Fruit fly (Drosophila melanogaster) whole organism, embryonic: Measurements from ENCODE around the gene Bet3.

Experiments used
- C15 ChIP-seq: fragments of 200-800 bp; sonication (Bioruptor generic); IDR thresholded peaks from 3 replicates; pipeline ENCODE4 v1.3.6; 2022; ENCODE audit warnings: missing biosample characterization, missing genetic modification characterization
- CG10147 ChIP-seq: fragments of 200-800 bp; sonication (Bioruptor generic); optimal IDR thresholded peaks from 2 replicates; lab custom pipeline; 2019; ENCODE audit warnings: missing biosample characterization, mild to moderate bottlenecking, missing genetic modification characterization, moderate library complexity
- CG10366 ChIP-seq: fragments of 200-800 bp; sonication (Bioruptor generic); IDR thresholded peaks from 2 replicates; pipeline ENCODE4 v1.3.6; 2022; ENCODE audit warnings: missing biosample characterization, missing genetic modification characterization
- CG10979 ChIP-seq: fragments of 200-800 bp; sonication (Bioruptor generic); optimal IDR thresholded peaks from 2 replicates; lab custom pipeline; 2018; ENCODE audit warnings: missing biosample characterization, mild to moderate bottlenecking, missing genetic modification characterization, moderate library complexity
- CG12219 ChIP-seq: fragments of 200-800 bp; sonication (Bioruptor generic); optimal IDR thresholded peaks from 3 replicates; lab custom pipeline; 2018; ENCODE audit warnings: missing biosample characterization, mild to moderate bottlenecking, missing genetic modification characterization
- CG12659 ChIP-seq: fragments of 200-800 bp; sonication (Bioruptor generic); optimal IDR thresholded peaks from 3 replicates; lab custom pipeline; 2017; ENCODE audit warnings: mild to moderate bottlenecking, missing biosample characterization, missing genetic modification reagents, missing genetic modification characterization
- CG14014 ChIP-seq: fragments of 200-800 bp; sonication (Bioruptor generic); IDR thresholded peaks from 2 replicates; pipeline ENCODE4 v1.3.6; 2022; ENCODE audit warnings: missing biosample characterization, missing genetic modification characterization
- CG14710 ChIP-seq: fragments of 200-800 bp; sonication (Bioruptor generic); optimal IDR thresholded peaks from 3 replicates; lab custom pipeline; 2019; ENCODE audit warnings: missing biosample characterization, mild to moderate bottlenecking, missing genetic modification characterization, moderate library complexity
- CG16815 ChIP-seq: fragments of 200-800 bp; sonication (Bioruptor generic); optimal IDR thresholded peaks from 3 replicates; lab custom pipeline; 2017; ENCODE audit warnings: missing biosample characterization, mild to moderate bottlenecking, missing genetic modification characterization
- CG17385 ChIP-seq: fragments of 200-800 bp; sonication (Bioruptor generic); optimal IDR thresholded peaks from 3 replicates; lab custom pipeline; 2018; ENCODE audit warnings: missing biosample characterization, mild to moderate bottlenecking, missing genetic modification characterization
- CG17612 ChIP-seq: fragments of 200-800 bp; sonication (Bioruptor generic); IDR thresholded peaks from 2 replicates; pipeline ENCODE4 v1.3.6; 2022; ENCODE audit warnings: missing biosample characterization, missing genetic modification characterization
- CG17912 ChIP-seq: fragments of 200-800 bp; sonication (Bioruptor generic); optimal IDR thresholded peaks from 2 replicates; lab custom pipeline; 2018; ENCODE audit warnings: missing biosample characterization, mild to moderate bottlenecking, missing genetic modification characterization
- CG18619 ChIP-seq: fragments of 200-800 bp; sonication (Bioruptor generic); optimal IDR thresholded peaks from 3 replicates; lab custom pipeline; 2017; ENCODE audit warnings: missing biosample characterization, mild to moderate bottlenecking, missing genetic modification characterization
- CG2889 ChIP-seq: fragments of 200-800 bp; sonication (Bioruptor generic); IDR thresholded peaks from 3 replicates; pipeline ENCODE4 v1.3.6; 2022; ENCODE audit warnings: missing biosample characterization, missing genetic modification characterization
- CG31388 ChIP-seq: fragments of 200-800 bp; sonication (Bioruptor generic); optimal IDR thresholded peaks from 2 replicates; lab custom pipeline; 2016; ENCODE audit warnings: missing biosample characterization, missing genetic modification characterization
- CG31441 ChIP-seq: fragments of 200-800 bp; sonication (Bioruptor generic); IDR thresholded peaks from 2 replicates; pipeline ENCODE4 v1.3.6; 2022; ENCODE audit warnings: missing biosample characterization, missing genetic modification characterization
- CG32532 ChIP-seq: fragments of 200-800 bp; sonication (Bioruptor generic); IDR thresholded peaks from 2 replicates; pipeline ENCODE4 v1.3.6; 2022; ENCODE audit warnings: missing biosample characterization, missing genetic modification characterization
- CG3726 ChIP-seq: fragments of 200-800 bp; sonication (Bioruptor generic); IDR thresholded peaks from 3 replicates; pipeline ENCODE4, ENCODE4 v1.3.6; 2022; ENCODE audit warnings: missing biosample characterization, missing genetic modification characterization
- CG4854 ChIP-seq: fragments of 200-800 bp; sonication (Bioruptor generic); optimal IDR thresholded peaks from 2 replicates; lab custom pipeline; 2016; ENCODE audit warnings: missing biosample characterization, missing genetic modification characterization, inconsistent platforms
- CG6654 ChIP-seq: fragments of 200-800 bp; sonication (Bioruptor generic); optimal IDR thresholded peaks from 2 replicates; lab custom pipeline; 2017; ENCODE audit warnings: missing biosample characterization, mild to moderate bottlenecking, missing genetic modification characterization
- CG7928 ChIP-seq: fragments of 200-800 bp; sonication (Bioruptor generic); optimal IDR thresholded peaks from 2 replicates; lab custom pipeline; 2017; ENCODE audit warnings: missing biosample characterization, mild to moderate bottlenecking, missing genetic modification characterization
- CG9215 ChIP-seq: fragments of 200-800 bp; sonication (Bioruptor generic); IDR thresholded peaks from 2 replicates; pipeline ENCODE4 v1.3.6; 2022; ENCODE audit warnings: missing biosample characterization, missing genetic modification characterization
- CG9437 ChIP-seq: fragments of 200-800 bp; sonication (Bioruptor generic); optimal IDR thresholded peaks from 2 replicates; lab custom pipeline; 2018; ENCODE audit warnings: missing biosample characterization, mild to moderate bottlenecking, missing genetic modification characterization
- CoRest ChIP-seq: fragments of 200-800 bp; sonication (Bioruptor generic); optimal IDR thresholded peaks from 3 replicates; lab custom pipeline; 2018; ENCODE audit warnings: missing biosample characterization, mild to moderate bottlenecking, missing genetic modification characterization, moderate library complexity
- Dll ChIP-seq: fragments of 200-800 bp; sonication (Bioruptor generic); IDR thresholded peaks from 4 replicates; pipeline ENCODE4 v1.3.6; 2022; ENCODE audit warnings: missing biosample characterization, missing genetic modification characterization; ENCODE audit not compliant: partially characterized antibody
- Hmx ChIP-seq: fragments of 200-800 bp; sonication (Bioruptor generic); optimal IDR thresholded peaks from 2 replicates; lab custom pipeline; 2016; ENCODE audit warnings: missing biosample characterization, missing genetic modification characterization
- Hr3 ChIP-seq: fragments of 200-800 bp; sonication (Bioruptor generic); optimal IDR thresholded peaks from 3 replicates; lab custom pipeline; 2016; ENCODE audit warnings: missing biosample characterization, missing genetic modification characterization
- Hr51 ChIP-seq, 2 experiments: fragments of 200-800 bp; sonication (Bioruptor generic); optimal IDR thresholded peaks; 2 replicates in 1 of 2; 3 replicates in 1 of 2; lab custom pipeline; 2016 to 2018; ENCODE audit warnings: missing biosample characterization in 2 of 2, missing genetic modification characterization in 2 of 2, mild to moderate bottlenecking in 1 of 2, moderate library complexity in 1 of 2
- Lhr ChIP-seq: fragments of 200-800 bp; sonication (Bioruptor generic); optimal IDR thresholded peaks from 3 replicates; lab custom pipeline; 2017; ENCODE audit warnings: mild to moderate bottlenecking, missing biosample characterization, missing genetic modification reagents, missing genetic modification characterization
- Neu2 ChIP-seq: fragments of 200-800 bp; sonication (Bioruptor generic); optimal IDR thresholded peaks from 3 replicates; lab custom pipeline; 2016; ENCODE audit warnings: missing biosample characterization, missing genetic modification characterization, borderline replicate concordance
- Sox100B ChIP-seq: fragments of 200-800 bp; sonication (Bioruptor generic); optimal IDR thresholded peaks from 3 replicates; lab custom pipeline; 2018; ENCODE audit warnings: missing biosample characterization, mild to moderate bottlenecking, missing genetic modification characterization
- Xrp1 ChIP-seq: fragments of 200-800 bp; sonication (Bioruptor generic); IDR thresholded peaks from 2 replicates; pipeline ENCODE4 v1.3.6; 2022; ENCODE audit warnings: missing biosample characterization, missing genetic modification characterization
- corto ChIP-seq: fragments of 200-800 bp; sonication (Bioruptor generic); optimal IDR thresholded peaks from 2 replicates; lab custom pipeline; 2016; ENCODE audit warnings: missing biosample characterization, mild to moderate bottlenecking, missing genetic modification characterization, moderate library complexity
- gcm ChIP-seq: fragments of 200-800 bp; sonication (Bioruptor generic); optimal IDR thresholded peaks from 2 replicates; lab custom pipeline; 2019; ENCODE audit warnings: missing biosample characterization, mild to moderate bottlenecking, missing genetic modification characterization, moderate library complexity
- ham ChIP-seq: fragments of 200-800 bp; sonication (Bioruptor generic); IDR thresholded peaks from 2 replicates; pipeline ENCODE4 v1.3.6; 2022; ENCODE audit warnings: missing biosample characterization, missing genetic modification characterization
- lmd ChIP-seq: fragments of 200-800 bp; sonication (Bioruptor generic); IDR thresholded peaks from 2 replicates; pipeline ENCODE4 v1.3.6; 2022; ENCODE audit warnings: missing biosample characterization, missing genetic modification characterization
- pan ChIP-seq, 4 experiments: fragments of >200 bp in 3 of 4; fragments of 200-800 bp in 1 of 4; sonication (Bioruptor generic) in 1 of 4; optimal IDR thresholded peaks in 3 of 4; IDR thresholded peaks in 1 of 4; 2 replicates each; pipeline versions ENCODE4 v1.3.6 to Lab custom; 2017 to 2022; ENCODE audit warnings: missing biosample characterization in 2 of 4, missing genetic modification characterization in 2 of 4, mixed read lengths in 1 of 4
- peb ChIP-seq: fragments of 200-800 bp; sonication (Bioruptor generic); IDR thresholded peaks from 2 replicates; pipeline ENCODE4 v1.3.6; 2022; ENCODE audit warnings: missing biosample characterization, missing genetic modification characterization
- pfk ChIP-seq: fragments of 200-800 bp; sonication (Bioruptor generic); optimal IDR thresholded peaks from 2 replicates; lab custom pipeline; 2018; ENCODE audit warnings: missing biosample characterization, mild to moderate bottlenecking, missing genetic modification characterization, moderate library complexity
- sc ChIP-seq, 3 experiments: fragments of >200 bp in 2 of 3; fragments of 200-800 bp in 1 of 3; sonication (Bioruptor generic) in 1 of 3; optimal IDR thresholded peaks; 2 replicates in 2 of 3; 3 replicates in 1 of 3; lab custom pipeline; 2017; ENCODE audit warnings: mild to moderate bottlenecking in 1 of 3, missing biosample characterization in 1 of 3, missing genetic modification characterization in 1 of 3, missing genetic modification reagents in 1 of 3
- schlank ChIP-seq: fragments of 200-800 bp; sonication (Bioruptor generic); optimal IDR thresholded peaks from 2 replicates; lab custom pipeline; 2018; ENCODE audit warnings: missing biosample characterization, mild to moderate bottlenecking, missing genetic modification characterization
- scrt ChIP-seq: fragments of 200-800 bp; sonication (Bioruptor generic); optimal IDR thresholded peaks from 2 replicates; lab custom pipeline; 2018; ENCODE audit warnings: missing biosample characterization, mild to moderate bottlenecking, missing genetic modification characterization, moderate library complexity
- sisA ChIP-seq: fragments of 200-800 bp; sonication (Bioruptor generic); IDR thresholded peaks from 2 replicates; pipeline ENCODE4 v1.3.6; 2022; ENCODE audit warnings: missing biosample characterization, missing genetic modification characterization
- sob ChIP-seq: fragments of 200-800 bp; sonication (Bioruptor generic); IDR thresholded peaks from 2 replicates; pipeline ENCODE4 v1.3.6; 2022; ENCODE audit warnings: missing biosample characterization, missing genetic modification characterization
- stc ChIP-seq: fragments of 200-800 bp; sonication (Bioruptor generic); IDR thresholded peaks from 2 replicates; pipeline ENCODE4 v1.3.6; 2022; ENCODE audit warnings: missing biosample characterization, missing genetic modification characterization
- tin ChIP-seq: fragments of 200-800 bp; sonication (Bioruptor generic); optimal IDR thresholded peaks from 3 replicates; lab custom pipeline; 2016; ENCODE audit warnings: missing biosample characterization, missing genetic modification characterization
- unpg ChIP-seq: fragments of 200-800 bp; sonication (Bioruptor generic); optimal IDR thresholded peaks from 3 replicates; lab custom pipeline; 2018; ENCODE audit warnings: missing biosample characterization, mild to moderate bottlenecking, missing genetic modification characterization, moderate library complexity
- vfl ChIP-seq: fragments of 200-800 bp; sonication (Bioruptor generic); optimal IDR thresholded peaks from 2 replicates; lab custom pipeline; 2016; ENCODE audit warnings: missing biosample characterization, missing genetic modification characterization
- zen2 ChIP-seq: fragments of 200-800 bp; sonication (Bioruptor generic); IDR thresholded peaks from 3 replicates; pipeline ENCODE4 v1.3.6; 2022; ENCODE audit warnings: missing biosample characterization, missing genetic modification characterization; ENCODE audit not compliant: partially characterized antibody

Bet3 gene

DNA sequence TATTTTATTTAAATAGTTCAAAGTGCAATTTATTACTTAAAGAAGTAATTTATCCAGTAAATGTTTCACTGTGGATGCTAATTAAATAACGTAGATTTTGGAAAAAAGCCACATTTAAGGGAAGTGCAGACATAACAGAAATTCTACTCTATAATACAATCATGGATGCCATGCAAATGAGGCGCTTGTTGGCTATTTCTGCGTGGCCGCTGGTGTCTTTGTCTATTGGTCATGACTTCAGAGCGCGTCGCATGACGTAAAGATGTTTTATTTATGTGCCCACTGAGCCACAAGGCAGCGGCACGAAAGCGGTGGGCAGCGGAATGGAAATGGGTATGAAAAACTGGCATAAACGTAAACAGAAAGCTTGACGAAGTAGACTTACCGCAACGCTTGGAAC, 16.2 kb downstream of the Bet3 start (continued):
- no peak for TF ChIP-seq Hmx (GFP tag; lab: Kevin White, UChicago)
- TF ChIP-seq schlank (tag; lab: Kevin White, UChicago): no peak
- no peak for TF ChIP-seq sob (GFP tag; lab: Robert Waterston, UW)
- peak; percentile 12 for TF ChIP-seq vfl (GFP tag; lab: Kevin White, UChicago)
- no peak for TF ChIP-seq CG31388 (GFP tag; lab: Kevin White, UChicago)
- TF ChIP-seq Neu2 (GFP tag; lab: Kevin White, UChicago): no peak
- TF ChIP-seq CG14710 (tag; lab: Kevin White, UChicago): no peak
- no peak for TF ChIP-seq CG4854 (GFP tag; lab: Kevin White, UChicago)
- no peak for TF ChIP-seq CG2889 (GFP tag; lab: Robert Waterston, UW)
- TF ChIP-seq unpg (GFP tag; lab: Kevin White, UChicago): peak; percentile 18
- TF ChIP-seq C15: no peak
- no peak for TF ChIP-seq CG9215 (GFP tag; lab: Robert Waterston, UW)
- no peak for TF ChIP-seq CG12659 (GFP tag; lab: Kevin White, UChicago)
- TF ChIP-seq lmd (GFP tag; lab: Robert Waterston, UW): peak; percentile 18; the same call in 1 of the 2 replicates
- TF ChIP-seq Lhr (GFP tag; lab: Kevin White, UChicago): no peak
- TF ChIP-seq Hr3 (GFP tag; lab: Kevin White, UChicago): no peak
- TF ChIP-seq ham: no peak
- no peak for TF ChIP-seq CG31441 (GFP tag; lab: Robert Waterston, UW)
- no peak for TF ChIP-seq zen2 (GFP tag; lab: Robert Waterston, UW)
- peak; percentile 25 for TF ChIP-seq tin (GFP tag; lab: Kevin White, UChicago)
- TF ChIP-seq CG32532 (GFP tag; lab: Robert Waterston, UW): peak; percentile 16; the same call in 1 of the 2 replicates
- no peak for TF ChIP-seq CG16815
- no peak for TF ChIP-seq CoRest (tag; lab: Kevin White, UChicago)
- TF ChIP-seq corto (GFP tag; lab: Kevin White, UChicago): no peak
- TF ChIP-seq CG10147 (GFP tag; lab: Kevin White, UChicago): no peak
- TF ChIP-seq CG17612 (GFP tag; lab: Robert Waterston, UW): no peak
- TF ChIP-seq gcm (GFP tag; lab: Kevin White, UChicago): no peak
- TF ChIP-seq Dll: no peak
- TF ChIP-seq scrt: no peak
- TF ChIP-seq CG6654 (GFP tag; lab: Kevin White, UChicago): no peak
- peak; percentile 32 for TF ChIP-seq CG12219 (GFP tag; lab: Kevin White, UChicago)
- TF ChIP-seq Hr51 (GFP tag; optimal IDR thresholded peaks at IDR 0.05; lab: Kevin White, UChicago): peak in 1 of 2 experiments; percentile 40
- no peak for TF ChIP-seq CG17912 (GFP tag; lab: Kevin White, UChicago)
- no peak; the same call in 1 of the 2 replicates for TF ChIP-seq CG14014 (GFP tag; lab: Robert Waterston, UW)
- TF ChIP-seq CG17385 (GFP tag; lab: Kevin White, UChicago): peak; percentile 20
- TF ChIP-seq sisA (GFP tag; lab: Robert Waterston, UW): no peak
- no peak for TF ChIP-seq CG10366 (GFP tag; lab: Robert Waterston, UW)
- TF ChIP-seq stc (GFP tag; lab: Robert Waterston, UW): peak; percentile 17; the same call in 1 of the 2 replicates
- peak; percentile 12 for TF ChIP-seq CG10979 (tag; lab: Kevin White, UChicago)
- peak; percentile 14; the same call in 1 of the 2 replicates for TF ChIP-seq Xrp1
- TF ChIP-seq Sox100B (GFP tag; lab: Kevin White, UChicago): peak; percentile 42
- TF ChIP-seq CG3726 (GFP tag; lab: Robert Waterston, UW): no peak
- no peak for TF ChIP-seq pan (optimal IDR thresholded peaks at IDR 0.05; lab: Kevin White, UChicago)
- peak in 1 of 2 experiments; percentile 24 for TF ChIP-seq pan (GFP tag; optimal IDR thresholded peaks at IDR 0.05 in 1 of 2, IDR thresholded peaks at IDR 0.05 in 1 of 2)
- no peak for TF ChIP-seq sc (optimal IDR thresholded peaks at IDR 0.05; lab: Kevin White, UChicago)
- TF ChIP-seq sc (GFP tag; optimal IDR thresholded peaks at IDR 0.05; lab: Kevin White, UChicago): no peak
- no peak for TF ChIP-seq peb
- no peak for TF ChIP-seq CG18619 (GFP tag; lab: Kevin White, UChicago)
- TF ChIP-seq pfk: no peak
- peak; percentile 81 for TF ChIP-seq CG9437
- TF ChIP-seq CG7928: no peak
